Worm (Caenorhabditis elegans) whole organism, L1 larva: ENCODE data around the gene C25H3.3.

ENCODE experiments used
- C04F5.9 ChIP-seq: sonication (generic microtip); optimal IDR thresholded peaks from 2 replicates; lab custom pipeline; 2016; ENCODE audit warnings: missing genetic modification characterization, missing compliant biosample characterization
- F16B12.6 ChIP-seq: fragments of 150-350 bp; optimal IDR thresholded peaks from 2 replicates; lab custom pipeline; 2014; ENCODE audit warnings: missing biosample characterization, missing genetic modification characterization
- alr-1 ChIP-seq: fragments of 200-800 bp; sonication (Bioruptor generic); optimal IDR thresholded peaks from 2 replicates; lab custom pipeline; 2018; ENCODE audit warnings: borderline replicate concordance, mild to moderate bottlenecking, missing genetic modification characterization, missing compliant biosample characterization
- aly-2 ChIP-seq: fragments of 150-350 bp; optimal IDR thresholded peaks from 2 replicates; lab custom pipeline; 2014; ENCODE audit warnings: missing biosample characterization, missing genetic modification characterization
- ama-1 ChIP-seq: fragments of 150-350 bp; optimal IDR thresholded peaks from 2 replicates; lab custom pipeline; 2014
- ceh-63 ChIP-seq: fragments of 200-800 bp; sonication (Bioruptor generic); optimal IDR thresholded peaks from 2 replicates; lab custom pipeline; 2018; ENCODE audit warnings: mild to moderate bottlenecking, missing genetic modification characterization, missing compliant biosample characterization
- ceh-8 ChIP-seq: fragments of 200-800 bp; sonication (Bioruptor generic); optimal IDR thresholded peaks from 2 replicates; lab custom pipeline; 2018; ENCODE audit warnings: mild to moderate bottlenecking, missing genetic modification characterization, moderate library complexity, missing compliant biosample characterization
- ceh-82 ChIP-seq, 3 experiments: fragments of 150-350 bp in 1 of 3; sonication (generic microtip) in 2 of 3; optimal IDR thresholded peaks; 2 replicates each; lab custom pipeline; 2014 to 2017; ENCODE audit warnings: missing biosample characterization in 3 of 3, missing genetic modification characterization in 3 of 3
- ceh-88 ChIP-seq: fragments of 200-800 bp; sonication (Bioruptor generic); IDR thresholded peaks from 2 replicates; pipeline ENCODE4 v1.3.6; 2022; ENCODE audit warnings: missing genetic modification characterization, missing compliant biosample characterization
- ceh-90 ChIP-seq: sonication (generic microtip); optimal IDR thresholded peaks from 2 replicates; lab custom pipeline; 2016; ENCODE audit warnings: missing genetic modification characterization, missing compliant biosample characterization
- dpl-1 ChIP-seq, 3 experiments: fragments of 150-350 bp in 2 of 3; sonication (generic microtip) in 1 of 3; optimal IDR thresholded peaks; 2 replicates each; lab custom pipeline; 2014 to 2017; ENCODE audit warnings: missing biosample characterization in 3 of 3, missing genetic modification characterization in 3 of 3, missing genetic modification reagents in 3 of 3
- dsc-1 ChIP-seq: sonication (generic microtip); optimal IDR thresholded peaks from 2 replicates; lab custom pipeline; 2016; ENCODE audit warnings: mild to moderate bottlenecking, missing genetic modification characterization, missing compliant biosample characterization
- efl-1 ChIP-seq, 4 experiments: fragments of 150-350 bp; optimal IDR thresholded peaks in 3 of 4; peaks in 1 of 4; 1 replicate in 1 of 4; 2 replicates in 3 of 4; lab custom pipeline; 2014; ENCODE audit warnings: missing biosample characterization in 2 of 4, missing genetic modification characterization in 2 of 4, missing genetic modification reagents in 2 of 4
- egl-13 ChIP-seq: sonication (generic microtip); optimal IDR thresholded peaks from 2 replicates; lab custom pipeline; 2016; ENCODE audit warnings: missing genotype, missing genetic modification reagents, missing genetic modification characterization, missing compliant biosample characterization
- elt-2 ChIP-seq: sonication (generic microtip); optimal IDR thresholded peaks from 2 replicates; lab custom pipeline; 2016; ENCODE audit warnings: missing genetic modification characterization, mild to moderate bottlenecking, inconsistent platforms, missing compliant biosample characterization, missing genetic modification reagents
- ets-5 ChIP-seq: fragments of 200-800 bp; sonication (Bioruptor generic); IDR thresholded peaks from 2 replicates; pipeline ENCODE4 v1.3.6; 2022; ENCODE audit warnings: missing genetic modification characterization, missing compliant biosample characterization
- fkh-10 ChIP-seq: sonication (generic microtip); optimal IDR thresholded peaks from 2 replicates; lab custom pipeline; 2017; ENCODE audit warnings: missing biosample characterization, missing genetic modification reagents, missing genetic modification characterization
- hlh-4 ChIP-seq: sonication (generic microtip); optimal IDR thresholded peaks from 2 replicates; lab custom pipeline; 2016; ENCODE audit warnings: mild to moderate bottlenecking, missing genetic modification characterization, missing compliant biosample characterization
- hpl-2 ChIP-seq: fragments of 150-350 bp; optimal IDR thresholded peaks from 2 replicates; lab custom pipeline; 2014; ENCODE audit warnings: missing biosample characterization, missing genetic modification reagents, missing genetic modification characterization
- irx-1 ChIP-seq: sonication (generic microtip); optimal IDR thresholded peaks from 2 replicates; lab custom pipeline; 2016; ENCODE audit warnings: missing genetic modification characterization, missing compliant biosample characterization
- jun-1 ChIP-seq: fragments of 150-350 bp; optimal IDR thresholded peaks from 2 replicates; lab custom pipeline; 2014; ENCODE audit warnings: missing biosample characterization, missing genetic modification reagents, missing genetic modification characterization
- lin-13 ChIP-seq: fragments of 150-350 bp; optimal IDR thresholded peaks from 2 replicates; lab custom pipeline; 2014; ENCODE audit warnings: missing biosample characterization, missing genetic modification reagents, missing genetic modification characterization
- lir-3 ChIP-seq: sonication (generic microtip); optimal IDR thresholded peaks from 2 replicates; lab custom pipeline; 2016; ENCODE audit warnings: mild to moderate bottlenecking, missing genetic modification characterization, moderate library complexity, missing compliant biosample characterization; ENCODE audit not compliant: poor library complexity
- lsy-2 ChIP-seq, 2 experiments: fragments of 150-350 bp; optimal IDR thresholded peaks; 2 replicates each; lab custom pipeline; 2014; ENCODE audit warnings: missing biosample characterization in 2 of 2, missing genetic modification characterization in 2 of 2
- mab-9 ChIP-seq: fragments of 200-800 bp; sonication (Bioruptor generic); IDR thresholded peaks from 2 replicates; pipeline ENCODE4 v1.3.6; 2022; ENCODE audit warnings: missing genetic modification reagents, missing genetic modification characterization, missing compliant biosample characterization
- nhr-12 ChIP-seq: sonication (generic microtip); optimal IDR thresholded peaks from 2 replicates; lab custom pipeline; 2017; ENCODE audit warnings: missing biosample characterization, missing genetic modification characterization
- nhr-237 ChIP-seq: fragments of 150-350 bp; optimal IDR thresholded peaks from 2 replicates; lab custom pipeline; 2014; ENCODE audit warnings: missing biosample characterization, missing genetic modification characterization
- nhr-28 ChIP-seq: fragments of 150-350 bp; optimal IDR thresholded peaks from 2 replicates; lab custom pipeline; 2014; ENCODE audit warnings: missing biosample characterization, missing genetic modification characterization
- nhr-71 ChIP-seq: sonication (generic microtip); optimal IDR thresholded peaks from 2 replicates; lab custom pipeline; 2016; ENCODE audit warnings: mild to moderate bottlenecking, missing genetic modification characterization, moderate library complexity, missing compliant biosample characterization
- nhr-76 ChIP-seq: sonication (generic microtip); optimal IDR thresholded peaks from 2 replicates; lab custom pipeline; 2017; ENCODE audit warnings: missing biosample characterization, missing genetic modification characterization
- nhr-77 ChIP-seq: fragments of 150-350 bp; optimal IDR thresholded peaks from 2 replicates; lab custom pipeline; 2014; ENCODE audit warnings: missing biosample characterization, missing genetic modification characterization
- nhr-84 ChIP-seq: sonication (generic microtip); optimal IDR thresholded peaks from 2 replicates; lab custom pipeline; 2017; ENCODE audit warnings: missing biosample characterization, missing genetic modification characterization
- nhr-90 ChIP-seq: sonication (generic microtip); optimal IDR thresholded peaks from 2 replicates; lab custom pipeline; 2016; ENCODE audit warnings: mild to moderate bottlenecking, missing genetic modification characterization, missing compliant biosample characterization; ENCODE audit not compliant: poor library complexity
- pax-3 ChIP-seq: fragments of 200-800 bp; sonication (Bioruptor generic); optimal IDR thresholded peaks from 2 replicates; lab custom pipeline; 2018; ENCODE audit warnings: mild to moderate bottlenecking, missing genetic modification characterization, moderate library complexity, missing compliant biosample characterization
- pqm-1 ChIP-seq: sonication (generic microtip); optimal IDR thresholded peaks from 3 replicates; lab custom pipeline; 2017; ENCODE audit warnings: missing biosample characterization, missing genetic modification characterization
- snpc-4 ChIP-seq: fragments of 150-350 bp; optimal IDR thresholded peaks from 2 replicates; lab custom pipeline; 2014; ENCODE audit warnings: missing biosample characterization, missing genetic modification characterization
- sup-37 ChIP-seq: fragments of 200-800 bp; sonication (Bioruptor generic); optimal IDR thresholded peaks from 2 replicates; lab custom pipeline; 2018; ENCODE audit warnings: mild to moderate bottlenecking, missing genetic modification characterization, missing compliant biosample characterization
- tbx-2 ChIP-seq: sonication (generic microtip); optimal IDR thresholded peaks from 2 replicates; lab custom pipeline; 2016; ENCODE audit warnings: missing genetic modification characterization, missing compliant biosample characterization
- unc-62 ChIP-seq: fragments of 150-350 bp; optimal IDR thresholded peaks from 2 replicates; lab custom pipeline; 2014; ENCODE audit warnings: missing biosample characterization, missing genetic modification reagents, missing genetic modification characterization
- unc-86 ChIP-seq: sonication (generic microtip); optimal IDR thresholded peaks from 2 replicates; lab custom pipeline; 2016; ENCODE audit warnings: missing genetic modification characterization, missing compliant biosample characterization
- zag-1 ChIP-seq: fragments of 150-350 bp; optimal IDR thresholded peaks from 2 replicates; lab custom pipeline; 2014; ENCODE audit warnings: missing biosample characterization, missing genetic modification characterization
- zip-4 ChIP-seq: fragments of 200-800 bp; sonication (Bioruptor generic); optimal IDR thresholded peaks from 2 replicates; lab custom pipeline; 2018; ENCODE audit warnings: mild to moderate bottlenecking, missing genetic modification characterization, moderate library complexity, missing compliant biosample characterization
- ztf-4 ChIP-seq: fragments of 150-350 bp; optimal IDR thresholded peaks from 2 replicates; lab custom pipeline; 2014; ENCODE audit warnings: missing biosample characterization, missing genetic modification characterization

C25H3.3 gene

ce11 chrII:5654215-5654614 is 39.8 kb upstream of the C25H3.3 start, which contains the start of gene F59E12.1:
TSS of gene F59E12.1 (plus strand) at chrII:5654515.
- TF ChIP-seq F16B12.6 (tag; lab: Kevin White, UChicago) (no peak), nhr-90 (tag; lab: Kevin White, UChicago) (no peak), lin-13 (GFP tag; lab: Kevin White, UChicago) (no peak)

ce11 chrII:5659675-5660074 is 34.3 kb upstream of the C25H3.3 start, which contains the start of gene fut-3:
TSS of gene fut-3 (minus strand) at chrII:5659775.
- TF ChIP-seq nhr-28: no peak
- TF ChIP-seq pax-3 (tag; lab: Kevin White, UChicago): no peak
- TF ChIP-seq ceh-82 (tag; optimal IDR thresholded peaks at IDR 0.05; lab: Kevin White, UChicago): no peak
- TF ChIP-seq efl-1 (optimal IDR thresholded peaks at IDR 0.05; lab: Kevin White, UChicago): no peak
- peak in 1 of 2 experiments; percentile 39 for TF ChIP-seq efl-1 (GFP tag; optimal IDR thresholded peaks at IDR 0.05 in 1 of 2; lab: Kevin White, UChicago)
- no peak for TF ChIP-seq jun-1 (tag; lab: Kevin White, UChicago)
- TF ChIP-seq nhr-12 (tag; lab: Kevin White, UChicago): no peak
- no peak for TF ChIP-seq dpl-1 (GFP tag; optimal IDR thresholded peaks at IDR 0.05; lab: Kevin White, UChicago)
- TF ChIP-seq lir-3: no peak

ce11 chrII:5660155-5660554 is 33.8 kb upstream of the C25H3.3 start:
- TF ChIP-seq jun-1 (tag; lab: Kevin White, UChicago) (no peak), nhr-76 (tag; lab: Kevin White, UChicago) (no peak), mab-9 (peak; percentile 27; the same call in 1 of the 2 replicates), zip-4 (GFP tag; lab: Kevin White, UChicago) (no peak)

ce11 chrII:5660736-5661734 is 33.0 kb upstream of the C25H3.3 start, which contains the start of the genes ift-43 and mdt-26:
TSS of gene ift-43 (minus strand) at chrII:5660786.
TSS of gene mdt-26 (plus strand) at chrII:5661181.
- peak; percentile 87 for TF ChIP-seq irx-1 (tag; lab: Kevin White, UChicago)
- TF ChIP-seq ets-5 (GFP tag; lab: Robert Waterston, UW): no peak
- peak; percentile 48 for TF ChIP-seq F16B12.6 (tag; lab: Kevin White, UChicago)
- TF ChIP-seq hpl-2 (GFP tag; lab: Kevin White, UChicago): peak; percentile 49
- peak; percentile 85 for TF ChIP-seq egl-13 (tag; lab: Kevin White, UChicago)
- TF ChIP-seq fkh-10: peak; percentile 76
- TF ChIP-seq jun-1 (tag; lab: Kevin White, UChicago): peak; percentile 82
- TF ChIP-seq dsc-1: peak; percentile 93
- TF ChIP-seq ama-1: peak; percentile 99
- peak; percentile 57 for TF ChIP-seq elt-2 (tag; lab: Kevin White, UChicago)
- TF ChIP-seq tbx-2 (tag; lab: Kevin White, UChicago): peak; percentile 92
- peak; percentile 56 for TF ChIP-seq C04F5.9
- peak; percentile 88 for TF ChIP-seq nhr-90 (tag; lab: Kevin White, UChicago)
- TF ChIP-seq unc-86 (tag; lab: Kevin White, UChicago): peak; percentile 88
- peak; percentile 73 for TF ChIP-seq ztf-4
- no peak for TF ChIP-seq zag-1
- TF ChIP-seq ceh-90 (tag; lab: Kevin White, UChicago): no peak
- TF ChIP-seq nhr-84 (tag; lab: Kevin White, UChicago): no peak
- TF ChIP-seq ceh-8 (GFP tag; lab: Kevin White, UChicago): peak; percentile 58
- no peak for TF ChIP-seq alr-1
- peak; percentile 83 to 90 for TF ChIP-seq lsy-2 (tag; optimal IDR thresholded peaks at IDR 0.05; lab: Kevin White, UChicago)
- no peak for TF ChIP-seq unc-62
- no peak for TF ChIP-seq pqm-1 (tag; lab: Kevin White, UChicago)
- peak; percentile 82 for TF ChIP-seq sup-37 (GFP tag; lab: Kevin White, UChicago)
- peak; percentile 71 for TF ChIP-seq ceh-88 (GFP tag; lab: Robert Waterston, UW)
- peak; percentile 20 for TF ChIP-seq hlh-4 (tag; lab: Kevin White, UChicago)
- TF ChIP-seq ceh-63 (GFP tag; lab: Kevin White, UChicago): peak; percentile 15
- peak; percentile 66 for TF ChIP-seq nhr-77 (tag; lab: Kevin White, UChicago)
- peak; percentile 58 for TF ChIP-seq snpc-4 (tag; lab: Kevin White, UChicago)
- TF ChIP-seq ceh-82 (tag; optimal IDR thresholded peaks at IDR 0.05; lab: Kevin White, UChicago): peak; percentile 17 to 89 (median 77)
- TF ChIP-seq nhr-71 (tag; lab: Kevin White, UChicago): peak; percentile 93
- peak; percentile 74 for TF ChIP-seq nhr-237 (tag; lab: Kevin White, UChicago)
- peak; percentile 44 for TF ChIP-seq aly-2 (tag; lab: Kevin White, UChicago)
